Fruit fly (Drosophila melanogaster) whole organism, adult: ENCODE data around the gene HP1c.

ENCODE experiments used
- CG11617 ChIP-seq: fragments of 200-800 bp; sonication (Bioruptor generic); optimal IDR thresholded peaks from 2 replicates; lab custom pipeline; 2017; ENCODE audit warnings: mild to moderate bottlenecking, missing biosample characterization, missing genetic modification reagents, missing genetic modification characterization
- CG12768 ChIP-seq: fragments of 200-800 bp; sonication (Bioruptor generic); optimal IDR thresholded peaks from 2 replicates; lab custom pipeline; 2017; ENCODE audit warnings: missing biosample characterization, missing genetic modification characterization, mild to moderate bottlenecking, moderate library complexity, missing genetic modification reagents
- CG14711 ChIP-seq: fragments of 200-800 bp; sonication (Bioruptor generic); optimal IDR thresholded peaks from 2 replicates; lab custom pipeline; 2018; ENCODE audit warnings: missing biosample characterization, mild to moderate bottlenecking, missing genetic modification characterization, moderate library complexity
- CG1620 ChIP-seq: fragments of 200-800 bp; sonication (Bioruptor generic); optimal IDR thresholded peaks from 2 replicates; lab custom pipeline; 2016; ENCODE audit warnings: missing biosample characterization, missing genetic modification characterization
- CG33017 ChIP-seq: fragments of 200-800 bp; sonication (Bioruptor generic); optimal IDR thresholded peaks from 2 replicates; lab custom pipeline; 2018; ENCODE audit warnings: missing biosample characterization, mild to moderate bottlenecking, missing genetic modification characterization, moderate library complexity
- CG5204 ChIP-seq: fragments of 200-800 bp; sonication (Bioruptor generic); optimal IDR thresholded peaks from 2 replicates; lab custom pipeline; 2016; ENCODE audit warnings: missing biosample characterization, missing genetic modification characterization
- CG7045 ChIP-seq: fragments of 200-800 bp; sonication (Bioruptor generic); optimal IDR thresholded peaks from 2 replicates; lab custom pipeline; 2017; ENCODE audit warnings: missing biosample characterization, mild to moderate bottlenecking, missing genetic modification characterization
- CG7101 ChIP-seq: fragments of 200-800 bp; sonication (Bioruptor generic); optimal IDR thresholded peaks from 2 replicates; lab custom pipeline; 2018; ENCODE audit warnings: missing biosample characterization, mild to moderate bottlenecking, missing genetic modification characterization, moderate library complexity
- Clk ChIP-seq: fragments of 200-800 bp; sonication (Bioruptor generic); optimal IDR thresholded peaks from 2 replicates; lab custom pipeline; 2017; ENCODE audit warnings: missing biosample characterization, missing genetic modification characterization
- Crg-1 ChIP-seq: fragments of 200-800 bp; sonication (Bioruptor generic); optimal IDR thresholded peaks from 2 replicates; lab custom pipeline; 2016; ENCODE audit warnings: missing biosample characterization, missing genetic modification characterization
- Hr96 ChIP-seq: fragments of 200-800 bp; sonication (Bioruptor generic); optimal IDR thresholded peaks from 2 replicates; lab custom pipeline; 2016; ENCODE audit warnings: missing biosample characterization, missing genetic modification characterization
- Mnt ChIP-seq: fragments of 200-800 bp; sonication (Bioruptor generic); optimal IDR thresholded peaks from 2 replicates; lab custom pipeline; 2016; ENCODE audit warnings: missing biosample characterization, mild to moderate bottlenecking, missing genetic modification characterization
- bab1 ChIP-seq: fragments of 200-800 bp; sonication (Bioruptor generic); optimal IDR thresholded peaks from 3 replicates; lab custom pipeline; 2019; ENCODE audit warnings: missing biosample characterization, mild to moderate bottlenecking, missing genetic modification characterization, moderate library complexity
- cic ChIP-seq: fragments of 200-800 bp; sonication (Bioruptor generic); optimal IDR thresholded peaks from 2 replicates; lab custom pipeline; 2017; ENCODE audit warnings: missing biosample characterization, mild to moderate bottlenecking, missing genetic modification characterization, moderate library complexity
- cnc ChIP-seq, 2 experiments: fragments of >200 bp; optimal IDR thresholded peaks; 2 replicates each; lab custom pipeline; 2017
- kay ChIP-seq: fragments of 200-800 bp; sonication (Bioruptor generic); peaks from one replicate; lab custom pipeline; 2016; ENCODE audit warnings: missing biosample characterization, missing genetic modification characterization, borderline replicate concordance
- ovo ChIP-seq: fragments of 200-800 bp; sonication (Bioruptor generic); optimal IDR thresholded peaks from 2 replicates; lab custom pipeline; 2016; ENCODE audit warnings: missing biosample characterization, missing genetic modification characterization
- pad ChIP-seq: fragments of 200-800 bp; sonication (Bioruptor generic); optimal IDR thresholded peaks from 3 replicates; lab custom pipeline; 2017; ENCODE audit warnings: missing biosample characterization, missing genetic modification characterization, mild to moderate bottlenecking, moderate library complexity, missing genetic modification reagents
- tj ChIP-seq: fragments of 200-800 bp; sonication (Bioruptor generic); optimal IDR thresholded peaks from 3 replicates; lab custom pipeline; 2017; ENCODE audit warnings: missing biosample characterization, mild to moderate bottlenecking, missing genetic modification characterization, moderate library complexity
- toe ChIP-seq: fragments of 200-800 bp; sonication (Bioruptor generic); optimal IDR thresholded peaks from 2 replicates; lab custom pipeline; 2016; ENCODE audit warnings: missing biosample characterization, missing genetic modification characterization

The HP1c gene

DNA sequence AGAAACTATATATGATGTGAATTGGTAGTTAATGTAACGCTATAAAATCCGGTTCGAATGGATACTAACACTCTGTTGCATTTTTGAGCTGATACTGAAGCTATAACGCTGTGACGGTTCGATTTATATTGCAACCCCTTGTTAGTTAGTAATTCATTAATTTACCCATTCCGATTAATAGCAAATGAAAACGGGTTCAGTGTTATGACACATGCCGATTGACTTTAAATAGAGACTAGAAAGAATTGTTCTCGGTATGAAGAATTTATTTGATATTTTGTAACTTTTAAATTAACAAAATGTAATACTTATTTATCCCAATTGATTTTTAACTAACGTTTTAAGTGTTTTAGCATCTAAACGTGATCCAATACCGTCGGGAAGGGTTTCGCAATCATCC is 23.2 kb downstream of the HP1c start, which contains the start of gene CG43091:
Gene CG43091, minus strand, starts transcription at position 101 of the 400 bp plus-strand sequence.
- TF ChIP-seq kay (peak; percentile 83), Mnt (no peak), pad (GFP tag; lab: Kevin White, UChicago) (no peak), Clk (GFP tag; lab: Kevin White, UChicago) (no peak)

DNA sequence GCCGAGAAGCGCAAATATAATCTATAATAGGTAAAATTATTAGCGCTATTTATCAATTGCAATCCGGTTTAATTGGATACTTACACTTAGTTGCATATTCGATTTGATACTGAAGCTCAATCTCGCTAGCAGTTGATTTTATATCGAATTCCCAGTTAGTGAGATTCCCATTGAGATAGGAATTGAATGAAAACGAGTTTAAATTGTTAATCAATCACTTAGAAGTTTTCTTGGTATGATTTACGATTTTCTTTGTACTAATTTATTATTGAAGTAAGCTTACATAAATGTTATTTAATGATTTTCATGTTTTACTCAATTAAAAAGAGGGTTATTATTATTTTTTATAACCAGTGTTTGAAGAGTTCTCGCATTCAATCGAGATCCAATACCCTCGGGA is 24.1 kb downstream of the HP1c start, which contains the start of gene CG43092:
Gene CG43092, minus strand, starts transcription at position 101 of the 400 bp plus-strand sequence.
- TF ChIP-seq CG1620 (GFP tag; lab: Kevin White, UChicago) (no peak), cnc (optimal IDR thresholded peaks at IDR 0.05; lab: Kevin White, UChicago) (no peak), pad (GFP tag; lab: Kevin White, UChicago) (no peak), kay (no peak), tj (GFP tag; lab: Kevin White, UChicago) (no peak), Crg-1 (GFP tag; lab: Kevin White, UChicago) (no peak), CG5204 (GFP tag; lab: Kevin White, UChicago) (no peak), CG7045 (GFP tag; lab: Kevin White, UChicago) (no peak), Mnt (no peak), CG33017 (tag; lab: Kevin White, UChicago) (no peak), ovo (GFP tag; lab: Kevin White, UChicago) (no peak), CG14711 (no peak), bab1 (GFP tag; lab: Kevin White, UChicago) (no peak)

DNA sequence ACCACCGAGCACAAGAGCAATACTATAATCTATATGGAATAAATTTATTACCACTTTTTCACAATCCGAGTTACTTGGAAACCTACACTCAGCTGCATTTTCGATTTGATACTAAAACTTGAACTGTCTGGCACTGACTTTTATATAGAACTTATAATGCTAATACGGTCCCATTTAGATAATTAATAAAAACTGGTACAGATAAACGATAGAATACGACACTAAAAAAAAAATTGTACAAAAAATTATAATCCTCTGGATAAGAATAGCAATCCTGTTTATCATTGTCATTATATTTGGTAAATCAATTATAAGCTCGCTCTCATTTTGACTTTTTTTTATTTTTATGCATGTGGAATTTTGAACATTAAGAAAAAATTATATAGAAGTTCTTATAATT is 24.8 kb downstream of the HP1c start, which contains the start of gene CG43093:
Gene CG43093, minus strand, starts transcription at position 101 of the 400 bp plus-strand sequence.
- TF ChIP-seq CG7045 (GFP tag; lab: Kevin White, UChicago) (no peak), Mnt (no peak), CG5204 (GFP tag; lab: Kevin White, UChicago) (no peak), CG12768 (GFP tag; lab: Kevin White, UChicago) (no peak), toe (GFP tag; lab: Kevin White, UChicago) (no peak), pad (GFP tag; lab: Kevin White, UChicago) (no peak)

DNA sequence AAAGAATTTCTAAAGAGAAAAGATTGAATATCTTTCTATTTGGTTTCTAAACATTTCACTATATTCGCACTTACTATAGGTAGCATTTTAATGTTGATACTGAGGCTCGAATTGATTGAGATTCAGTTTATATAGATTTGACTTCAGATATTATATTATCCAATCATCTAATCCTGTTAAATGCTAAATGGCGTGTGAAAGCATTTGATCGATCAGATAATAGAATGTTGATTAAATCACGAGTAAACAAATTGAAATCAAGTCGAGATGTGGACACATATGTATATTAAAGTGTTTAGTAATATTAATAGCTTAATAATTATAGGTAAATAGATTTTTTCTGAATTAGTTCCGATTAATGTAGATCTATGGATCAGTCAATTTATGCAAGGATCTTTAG is 25.5 kb downstream of the HP1c start, which contains the start of gene CG43094:
Gene CG43094, minus strand, starts transcription at position 101 of the 400 bp plus-strand sequence.
- TF ChIP-seq Clk (GFP tag; lab: Kevin White, UChicago) (no peak), tj (GFP tag; lab: Kevin White, UChicago) (no peak), CG7045 (GFP tag; lab: Kevin White, UChicago) (no peak), toe (GFP tag; lab: Kevin White, UChicago) (no peak), Mnt (no peak), CG5204 (GFP tag; lab: Kevin White, UChicago) (no peak), Hr96 (no peak)

DNA sequence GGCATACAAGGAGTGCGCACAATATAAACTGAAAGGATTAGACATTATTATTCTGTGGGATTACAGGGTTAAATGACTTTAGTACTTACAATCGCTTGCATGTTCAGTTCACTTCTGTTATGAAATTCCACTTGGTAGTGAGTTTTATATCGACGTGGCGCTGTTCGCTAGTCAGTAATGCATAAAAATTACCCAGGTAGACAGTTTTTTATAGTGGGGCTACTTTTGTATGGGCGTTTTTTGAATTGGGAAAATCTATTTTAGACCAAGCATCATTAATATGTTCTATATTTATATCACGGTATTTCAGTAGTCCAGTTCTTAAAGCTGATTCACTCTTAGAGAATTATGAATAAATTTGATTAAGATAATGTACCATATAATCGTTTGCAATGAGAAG is 26.2 kb downstream of the HP1c start, which contains the start of gene CG43095:
Gene CG43095, minus strand, starts transcription at position 101 of the 400 bp plus-strand sequence.
- no peak for TF ChIP-seq kay

DNA sequence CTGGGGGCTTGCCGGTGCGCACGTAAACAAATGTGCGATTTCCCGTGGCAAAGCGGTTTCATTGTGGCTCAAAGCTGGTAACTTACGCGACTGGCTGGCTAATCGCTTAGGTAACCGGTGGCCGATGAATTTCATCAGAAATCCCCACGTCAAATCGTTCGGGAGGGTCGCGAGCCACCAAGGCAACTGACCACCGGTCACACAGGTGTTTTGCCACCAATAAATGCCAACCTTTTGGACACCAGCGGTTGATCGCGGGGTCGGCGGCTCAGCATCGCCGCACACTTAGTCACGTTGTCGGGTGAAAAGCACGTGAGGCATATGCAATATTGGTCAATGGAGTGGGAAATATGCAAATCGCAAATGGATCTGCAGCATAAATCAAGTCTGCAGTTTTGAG is 31.0 kb downstream of the HP1c start:
- no peak for TF ChIP-seq cnc (optimal IDR thresholded peaks at IDR 0.05; lab: Kevin White, UChicago)
- no peak for TF ChIP-seq Clk (GFP tag; lab: Kevin White, UChicago)
- TF ChIP-seq CG11617 (GFP tag; lab: Kevin White, UChicago), result no peak
- TF ChIP-seq tj (GFP tag; lab: Kevin White, UChicago), result no peak
- TF ChIP-seq CG5204 (GFP tag; lab: Kevin White, UChicago), result no peak
- no peak for TF ChIP-seq CG12768 (GFP tag; lab: Kevin White, UChicago)
- no peak for TF ChIP-seq cic (GFP tag; lab: Kevin White, UChicago)
- TF ChIP-seq ovo (GFP tag; lab: Kevin White, UChicago), result no peak
- TF ChIP-seq Hr96, result no peak
- no peak for TF ChIP-seq toe (GFP tag; lab: Kevin White, UChicago)

DNA sequence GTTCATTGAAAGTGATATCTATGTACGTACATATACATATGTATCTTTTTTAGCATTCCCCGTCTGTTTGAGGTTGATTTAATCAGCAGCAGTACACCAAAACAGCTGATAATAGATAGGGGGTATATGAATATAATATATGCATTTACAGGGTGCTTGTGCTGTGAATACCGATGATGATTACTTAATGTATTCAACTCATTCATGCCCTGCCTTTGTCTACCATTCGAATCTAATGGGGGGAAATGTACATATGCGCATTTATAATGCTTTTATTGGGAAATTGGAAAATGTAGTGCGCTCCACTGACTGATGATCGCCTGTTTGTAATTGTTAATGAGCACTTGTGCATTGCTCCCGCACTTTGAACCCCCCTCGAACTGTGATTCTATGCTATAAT is 34.7 kb downstream of the HP1c start:
- TF ChIP-seq CG33017 (tag; lab: Kevin White, UChicago) (no peak), tj (GFP tag; lab: Kevin White, UChicago) (no peak), CG7045 (GFP tag; lab: Kevin White, UChicago) (no peak), CG14711 (no peak), CG12768 (GFP tag; lab: Kevin White, UChicago) (peak; percentile 2), pad (GFP tag; lab: Kevin White, UChicago) (no peak), CG5204 (GFP tag; lab: Kevin White, UChicago) (peak; percentile 37), CG1620 (GFP tag; lab: Kevin White, UChicago) (no peak)

DNA sequence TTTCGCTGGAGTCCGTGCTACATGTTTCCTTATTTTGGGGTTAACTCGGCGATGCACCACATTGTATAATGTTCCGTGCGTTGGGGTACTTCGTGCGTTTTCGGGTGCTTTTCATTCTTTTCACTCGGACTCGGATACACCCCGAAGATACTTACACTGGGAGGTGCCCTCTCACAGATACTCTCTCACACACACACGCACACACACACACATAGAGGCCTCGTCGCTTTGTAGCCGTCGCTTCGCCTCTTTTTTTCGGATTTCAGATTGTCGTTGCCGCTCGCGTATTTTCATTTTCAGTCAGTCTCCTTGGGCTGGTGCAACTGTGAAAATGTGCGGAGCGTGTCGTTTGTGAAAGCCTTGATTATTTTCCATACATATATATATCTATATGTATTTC is 36.0 kb downstream of the HP1c start:
- TF ChIP-seq ovo (GFP tag; lab: Kevin White, UChicago) (peak; percentile 53), pad (GFP tag; lab: Kevin White, UChicago) (no peak), CG7101 (tag; lab: Kevin White, UChicago) (peak; percentile 57), CG12768 (GFP tag; lab: Kevin White, UChicago) (peak; percentile 80), CG11617 (GFP tag; lab: Kevin White, UChicago) (peak; percentile 65), CG1620 (GFP tag; lab: Kevin White, UChicago) (peak; percentile 2), CG33017 (tag; lab: Kevin White, UChicago) (peak; percentile 79), cnc (optimal IDR thresholded peaks at IDR 0.05; lab: Kevin White, UChicago) (no peak), Hr96 (peak; percentile 26), toe (GFP tag; lab: Kevin White, UChicago) (peak; percentile 78), CG5204 (GFP tag; lab: Kevin White, UChicago) (peak; percentile 29), Mnt (peak; percentile 61), kay (no peak), CG7045 (GFP tag; lab: Kevin White, UChicago) (peak; percentile 69), cic (GFP tag; lab: Kevin White, UChicago) (peak; percentile 91), Clk (GFP tag; lab: Kevin White, UChicago) (peak; percentile 85), Crg-1 (GFP tag; lab: Kevin White, UChicago) (no peak), CG14711 (peak; percentile 45), bab1 (GFP tag; lab: Kevin White, UChicago) (peak; percentile 66), tj (GFP tag; lab: Kevin White, UChicago) (peak; percentile 66)
